Worm (Caenorhabditis elegans) whole organism, L4 larva: Measurements from ENCODE around the gene cdk-1.

ENCODE experiments used
- ceh-62 ChIP-seq: sonication (generic microtip); optimal IDR thresholded peaks from 2 replicates; lab custom pipeline; 2017; ENCODE audit warnings: missing biosample characterization, missing genetic modification characterization
- ceh-82 ChIP-seq: sonication (generic microtip); optimal IDR thresholded peaks from 2 replicates; lab custom pipeline; 2017; ENCODE audit warnings: missing biosample characterization, missing genetic modification characterization
- nhr-77 ChIP-seq: fragments of 150-350 bp; optimal IDR thresholded peaks from 2 replicates; lab custom pipeline; 2014; ENCODE audit warnings: missing biosample characterization, missing genetic modification characterization
- pqm-1 ChIP-seq: sonication (generic microtip); optimal IDR thresholded peaks from 2 replicates; lab custom pipeline; 2017; ENCODE audit warnings: missing biosample characterization, missing genetic modification characterization
- snpc-4 ChIP-seq: fragments of 150-350 bp; optimal IDR thresholded peaks from 2 replicates; lab custom pipeline; 2014; ENCODE audit warnings: missing biosample characterization, missing genetic modification characterization

DNA sequence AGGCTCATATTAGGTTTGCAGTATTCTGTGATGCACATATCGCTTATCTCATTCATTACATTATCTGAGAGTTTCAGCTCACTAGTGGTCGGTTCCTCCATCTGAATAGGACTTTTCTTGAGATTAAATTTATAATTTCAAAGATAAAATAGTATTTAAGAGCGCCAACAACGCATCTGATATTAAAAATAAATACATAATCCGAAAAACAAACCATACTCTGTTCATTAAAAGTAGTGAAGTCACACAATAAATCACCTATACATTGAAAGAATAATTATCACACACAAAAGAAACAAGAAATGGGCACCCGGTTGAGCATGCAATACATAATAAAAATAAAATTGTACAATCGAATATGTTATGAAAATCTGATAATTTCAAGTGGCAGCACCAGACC lies 10.1 kb downstream of the cdk-1 start, which contains the start of gene vps-53:
- TF ChIP-seq pqm-1 (tag; lab: Kevin White, UChicago) (no peak), ceh-62 (tag; lab: Kevin White, UChicago) (no peak), ceh-82 (tag; lab: Kevin White, UChicago) (no peak), nhr-77 (tag; lab: Kevin White, UChicago) (no peak), snpc-4 (tag; lab: Kevin White, UChicago) (no peak)
